Worm (Caenorhabditis elegans) whole organism, late embryonic: ENCODE data around the gene T08D2.6.

Experiments used
- F13H6.1 ChIP-seq: sonication (generic microtip); optimal IDR thresholded peaks from 2 replicates; lab custom pipeline; 2016; ENCODE audit warnings: missing genetic modification characterization, missing compliant biosample characterization
- elt-2 ChIP-seq: sonication (generic microtip); optimal IDR thresholded peaks from 2 replicates; lab custom pipeline; 2016; ENCODE audit warnings: missing genetic modification reagents, missing genetic modification characterization, missing compliant biosample characterization
- ets-4 ChIP-seq: sonication (generic microtip); optimal IDR thresholded peaks from 2 replicates; lab custom pipeline; 2016; ENCODE audit warnings: missing genetic modification characterization, missing compliant biosample characterization
- gmeb-2 ChIP-seq: sonication (generic microtip); optimal IDR thresholded peaks from 2 replicates; lab custom pipeline; 2016; ENCODE audit warnings: missing genetic modification characterization, inconsistent platforms, missing compliant biosample characterization
- hlh-8 ChIP-seq: sonication (generic microtip); optimal IDR thresholded peaks from 2 replicates; lab custom pipeline; 2016; ENCODE audit warnings: missing genotype, missing genetic modification characterization, missing compliant biosample characterization
- lin-11 ChIP-seq: fragments of 200-800 bp; sonication (Bioruptor generic); optimal IDR thresholded peaks from 2 replicates; lab custom pipeline; 2018; ENCODE audit warnings: mild to moderate bottlenecking, missing genetic modification characterization, missing compliant biosample characterization
- nhr-11 ChIP-seq: fragments of 150-350 bp; optimal IDR thresholded peaks from 2 replicates; lab custom pipeline; 2014; ENCODE audit warnings: missing biosample characterization, missing genetic modification characterization
- pha-4 ChIP-seq: fragments of 150-350 bp; optimal IDR thresholded peaks from 2 replicates; lab custom pipeline; 2018; ENCODE audit warnings: missing biosample characterization, missing genetic modification reagents, missing genetic modification characterization
- pqm-1 ChIP-seq: sonication (generic microtip); optimal IDR thresholded peaks from 2 replicates; lab custom pipeline; 2016; ENCODE audit warnings: missing genetic modification characterization, missing compliant biosample characterization
- ttx-3 ChIP-seq: sonication (generic microtip); optimal IDR thresholded peaks from 2 replicates; lab custom pipeline; 2016; ENCODE audit warnings: missing genetic modification reagents, missing genetic modification characterization, missing compliant biosample characterization
- unc-86 ChIP-seq: sonication (generic microtip); optimal IDR thresholded peaks from 2 replicates; lab custom pipeline; 2016; ENCODE audit warnings: missing genetic modification characterization, missing compliant biosample characterization

- no peak for TF ChIP-seq pha-4 (tag; lab: Kevin White, UChicago)
- TF ChIP-seq nhr-11 (tag; lab: Kevin White, UChicago) = no peak
- no peak for TF ChIP-seq elt-2 (tag; lab: Kevin White, UChicago)
- TF ChIP-seq hlh-8 (tag; lab: Kevin White, UChicago) = no peak
- TF ChIP-seq ets-4 (tag; lab: Kevin White, UChicago) = no peak
- TF ChIP-seq unc-86 (tag; lab: Kevin White, UChicago) = no peak
- no peak for TF ChIP-seq gmeb-2 (tag; lab: Kevin White, UChicago)
- no peak for TF ChIP-seq ttx-3 (tag; lab: Kevin White, UChicago)
- TF ChIP-seq pqm-1 (tag; lab: Kevin White, UChicago) = no peak
- TF ChIP-seq lin-11 (tag; lab: Kevin White, UChicago) = no peak
- TF ChIP-seq F13H6.1 = no peak
Observed at ce11 chrX:192534-192933, 10.6 kb upstream of the T08D2.6 start, which contains the start of gene T08D2.8.
